Fruit fly (Drosophila melanogaster): ENCODE data around the gene CG3164.

The CG3164 gene

dm6 chr2L:72752-73435 is 57.7 kb downstream of the CG3164 start (continued):
- TF ChIP-seq prd (optimal IDR thresholded peaks at IDR 0.05) (no peak), prd (GFP tag; IDR thresholded peaks at IDR 0.05) (no peak), CG8478 (optimal IDR thresholded peaks at IDR 0.05) (no peak), vnd (GFP tag; IDR thresholded peaks at IDR 0.05; ENCODE audit: partially characterized antibody) (peak; percentile 46; the same call in 2 of the 3 replicates), caup (GFP tag; optimal IDR thresholded peaks at IDR 0.05; ENCODE audit: severe bottlenecking) (peak; percentile 70), CG3726 (GFP tag; IDR thresholded peaks at IDR 0.05) (no peak), Atf3 (GFP tag; optimal IDR thresholded peaks at IDR 0.05) (no peak), BEAF-32 (GFP tag; optimal IDR thresholded peaks at IDR 0.05) (peak; percentile 71), disco-r (GFP tag; optimal IDR thresholded peaks at IDR 0.05) (no peak), CG6791 (GFP tag; IDR thresholded peaks at IDR 0.05; ENCODE audit: partially characterized antibody) (no peak; the same call in 2 of the 3 replicates), hkb (optimal IDR thresholded peaks at IDR 0.05) (no peak), hkb (GFP tag; IDR thresholded peaks at IDR 0.05) (no peak), E2f2 (GFP tag; IDR thresholded peaks at IDR 0.05) (peak; percentile 72), CG18599 (GFP tag; optimal IDR thresholded peaks at IDR 0.05) (peak; percentile 56), CG11456 (GFP tag; IDR thresholded peaks at IDR 0.05) (no peak; the same call in 1 of the 3 replicates), phol (tag; optimal IDR thresholded peaks at IDR 0.05) (peak; percentile 9), pan (optimal IDR thresholded peaks at IDR 0.05) (no peak), pan (GFP tag; optimal IDR thresholded peaks at IDR 0.05 in 1 of 2, IDR thresholded peaks at IDR 0.05 in 1 of 2) (peak in 1 of 2 experiments; percentile 49), CG10147 (GFP tag; optimal IDR thresholded peaks at IDR 0.05) (peak; percentile 8), onecut (GFP tag; IDR thresholded peaks at IDR 0.05) (peak; percentile 41), CG12769 (tag; optimal IDR thresholded peaks at IDR 0.05) (peak; percentile 67), Elba2 (GFP tag; optimal IDR thresholded peaks at IDR 0.05) (no peak), kay (GFP tag; optimal IDR thresholded peaks at IDR 0.05) (no peak), eyg (GFP tag; optimal IDR thresholded peaks at IDR 0.05) (no peak), lola (GFP tag; optimal IDR thresholded peaks at IDR 0.05) (no peak), ash1 (GFP tag; optimal IDR thresholded peaks at IDR 0.05) (no peak), grn (GFP tag; optimal IDR thresholded peaks at IDR 0.05) (no peak), Ets97D (GFP tag; optimal IDR thresholded peaks at IDR 0.05) (peak; percentile 75), Bteb2 (GFP tag; optimal IDR thresholded peaks at IDR 0.05) (no peak), CG6654 (GFP tag; optimal IDR thresholded peaks at IDR 0.05) (no peak), pum (GFP tag; optimal IDR thresholded peaks at IDR 0.05) (peak; percentile 18), CG13123 (GFP tag; optimal IDR thresholded peaks at IDR 0.05) (peak; percentile 32), inv (GFP tag; IDR thresholded peaks at IDR 0.05; ENCODE audit: partially characterized antibody) (no peak; the same call in 1 of the 2 replicates), CG17359 (tag; optimal IDR thresholded peaks at IDR 0.05) (peak; percentile 36), Dp (GFP tag; optimal IDR thresholded peaks at IDR 0.05) (peak; percentile 55), CG17568 (GFP tag; optimal IDR thresholded peaks at IDR 0.05) (no peak), CG4730 (GFP tag; IDR thresholded peaks at IDR 0.05) (peak; percentile 45; the same call in 1 of the 2 replicates), CG1602 (GFP tag; optimal IDR thresholded peaks at IDR 0.05) (no peak), amos (GFP tag; IDR thresholded peaks at IDR 0.05; ENCODE audit: partially characterized antibody) (peak; percentile 68; the same call in 1 of the 2 replicates), CG14965 (GFP tag; optimal IDR thresholded peaks at IDR 0.05; ENCODE audit: borderline replicate concordance) (no peak), CG42726 (GFP tag; IDR thresholded peaks at IDR 0.05; ENCODE audit: partially characterized antibody) (peak; percentile 50), CG15601 (tag; optimal IDR thresholded peaks at IDR 0.05) (no peak), gem (tag; optimal IDR thresholded peaks at IDR 0.05) (no peak), p53 (GFP tag; optimal IDR thresholded peaks at IDR 0.05) (peak; percentile 54), CG8944 (GFP tag; optimal IDR thresholded peaks at IDR 0.05) (peak; percentile 1), zfh1 (GFP tag; IDR thresholded peaks at IDR 0.05) (peak; percentile 13; the same call in 1 of the 3 replicates), Lim3 (GFP tag; IDR thresholded peaks at IDR 0.05) (no peak), jumu (GFP tag; optimal IDR thresholded peaks at IDR 0.05) (no peak), bbx (GFP tag; IDR thresholded peaks at IDR 0.05; ENCODE audit: partially characterized antibody) (peak; percentile 63)

Measured in whole organism, embryonic.